Fruit fly (Drosophila melanogaster): ENCODE data around the gene CG31668.

DNA sequence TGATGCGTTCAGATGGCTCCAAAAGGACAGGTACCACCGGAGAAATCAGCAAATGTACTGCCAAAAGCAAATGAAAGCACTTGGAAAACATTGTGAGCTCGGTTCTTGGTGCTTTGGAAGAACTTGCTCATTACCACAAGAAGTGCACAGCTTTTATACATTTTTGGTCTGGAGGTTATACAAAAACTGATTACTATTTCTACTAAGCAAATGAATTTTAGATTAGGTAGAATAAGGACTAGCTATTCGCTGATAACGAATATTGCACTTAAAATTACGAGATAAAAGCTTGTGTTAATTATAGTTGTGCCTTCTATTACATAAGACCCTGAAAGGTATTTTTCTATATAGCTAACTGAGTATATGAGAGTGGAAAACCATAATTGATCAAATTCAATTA is 49.0 kb upstream of the CG31668 start, which contains the start of gene Send1:
- TF ChIP-seq brk (GFP tag; optimal IDR thresholded peaks at IDR 0.05), result no peak
- no peak for TF ChIP-seq GATAd (GFP tag; optimal IDR thresholded peaks at IDR 0.05)
- no peak for TF ChIP-seq pan (optimal IDR thresholded peaks at IDR 0.05)
- TF ChIP-seq Dfd (GFP tag; optimal IDR thresholded peaks at IDR 0.05), result no peak
- no peak for TF ChIP-seq sv (GFP tag; optimal IDR thresholded peaks at IDR 0.05)
- TF ChIP-seq usp (GFP tag; optimal IDR thresholded peaks at IDR 0.05), result no peak
- no peak for TF ChIP-seq psq (GFP tag; optimal IDR thresholded peaks at IDR 0.05)
- no peak for TF ChIP-seq Abd-B (GFP tag; optimal IDR thresholded peaks at IDR 0.05)
- TF ChIP-seq lola (GFP tag; optimal IDR thresholded peaks at IDR 0.05), result no peak
- no peak for TF ChIP-seq rgr (GFP tag; optimal IDR thresholded peaks at IDR 0.05)
- no peak for TF ChIP-seq br (GFP tag; optimal IDR thresholded peaks at IDR 0.05)
- TF ChIP-seq h (GFP tag; optimal IDR thresholded peaks at IDR 0.05), result no peak
- TF ChIP-seq Mio (GFP tag; optimal IDR thresholded peaks at IDR 0.05), result no peak

Measured in whole organism, wandering third instar larva.